Worm (Caenorhabditis elegans) whole organism, L3 larva: ENCODE results near the gene chil-22.

ENCODE experiments used
- ama-1 ChIP-seq: fragments of 150-350 bp; optimal IDR thresholded peaks from 2 replicates; lab custom pipeline; 2018
- ceh-16 ChIP-seq: sonication (generic microtip); optimal IDR thresholded peaks from 2 replicates; lab custom pipeline; 2017; ENCODE audit warnings: missing biosample characterization, missing genetic modification characterization
- ceh-82 ChIP-seq: fragments of 150-350 bp; optimal IDR thresholded peaks from 2 replicates; lab custom pipeline; 2014; ENCODE audit warnings: missing biosample characterization, missing genetic modification characterization
- egl-27 ChIP-seq: sonication (generic microtip); optimal IDR thresholded peaks from 4 replicates; lab custom pipeline; 2017; ENCODE audit warnings: missing biosample characterization, missing genetic modification reagents, missing genetic modification characterization
- elt-2 ChIP-seq: sonication (generic microtip); optimal IDR thresholded peaks from 2 replicates; lab custom pipeline; 2016; ENCODE audit warnings: missing genetic modification reagents, mild to moderate bottlenecking, missing genetic modification characterization, missing compliant biosample characterization
- nhr-12 ChIP-seq: fragments of 150-350 bp; optimal IDR thresholded peaks from 2 replicates; lab custom pipeline; 2014; ENCODE audit warnings: missing biosample characterization, missing genetic modification characterization
- nhr-237 ChIP-seq: fragments of 150-350 bp; optimal IDR thresholded peaks from 2 replicates; lab custom pipeline; 2014; ENCODE audit warnings: missing biosample characterization, missing genetic modification characterization
- nhr-25 ChIP-seq: sonication (generic microtip); optimal IDR thresholded peaks from 2 replicates; lab custom pipeline; 2017; ENCODE audit warnings: missing biosample characterization, missing genetic modification characterization
- nhr-76 ChIP-seq: fragments of 150-350 bp; sonication (generic microtip); optimal IDR thresholded peaks from 5 replicates; lab custom pipeline; 2014; ENCODE audit warnings: missing biosample characterization, missing genetic modification characterization
- unc-39 ChIP-seq: sonication (generic microtip); optimal IDR thresholded peaks from 4 replicates; lab custom pipeline; 2017; ENCODE audit warnings: missing biosample characterization, missing genetic modification characterization
- unc-62 ChIP-seq: fragments of 150-350 bp; sonication (generic microtip); optimal IDR thresholded peaks from 4 replicates; lab custom pipeline; 2014; ENCODE audit warnings: missing biosample characterization, missing genetic modification reagents, missing genetic modification characterization
- zag-1 ChIP-seq: fragments of 150-350 bp; optimal IDR thresholded peaks from 2 replicates; lab custom pipeline; 2014; ENCODE audit warnings: missing biosample characterization, missing genetic modification characterization

ce11 chrII:9483342-9483741 lies 17.3 kb upstream of the chil-22 start:
- TF ChIP-seq zag-1 (tag; lab: Kevin White, UChicago) = no peak
- TF ChIP-seq elt-2 (tag; lab: Kevin White, UChicago) = peak; percentile 72
- TF ChIP-seq nhr-237 (tag; lab: Kevin White, UChicago) = no peak
- no peak for TF ChIP-seq egl-27 (tag; lab: Kevin White, UChicago)
- no peak for TF ChIP-seq unc-62 (GFP tag; lab: Kevin White, UChicago)
- TF ChIP-seq nhr-25 (tag; lab: Kevin White, UChicago) = no peak
- no peak for TF ChIP-seq ceh-82 (tag; lab: Kevin White, UChicago)
- TF ChIP-seq nhr-76 (tag; lab: Kevin White, UChicago) = no peak
- TF ChIP-seq ama-1 = no peak
- no peak for TF ChIP-seq unc-39
- TF ChIP-seq ceh-16 (tag; lab: Kevin White, UChicago) = no peak
- no peak for TF ChIP-seq nhr-12 (tag; lab: Kevin White, UChicago)
